Worm (Caenorhabditis elegans) whole organism, midembryonic: ENCODE data around the gene ZC262.7.

Experiments used
- cog-1 ChIP-seq: sonication (generic microtip); optimal IDR thresholded peaks from 2 replicates; lab custom pipeline; 2016; ENCODE audit warnings: missing genetic modification characterization, missing compliant biosample characterization
- flt-1 ChIP-seq: fragments of 200-800 bp; sonication (Bioruptor generic); IDR thresholded peaks from 2 replicates; pipeline ENCODE4 v1.3.6; 2022; ENCODE audit warnings: missing genetic modification characterization, missing compliant biosample characterization
- tab-1 ChIP-seq: fragments of 200-800 bp; sonication (Bioruptor generic); IDR thresholded peaks from 2 replicates; pipeline ENCODE4 v1.3.6; 2022; ENCODE audit warnings: missing genetic modification characterization, missing compliant biosample characterization
- ztf-23 ChIP-seq: fragments of 200-800 bp; sonication (Bioruptor generic); IDR thresholded peaks from 2 replicates; pipeline ENCODE4 v1.3.6; 2022; ENCODE audit warnings: missing genetic modification reagents, missing genetic modification characterization, missing compliant biosample characterization
- ztf-29 ChIP-seq: fragments of 200-800 bp; sonication (Bioruptor generic); IDR thresholded peaks from 2 replicates; pipeline ENCODE4 v1.3.6; 2022; ENCODE audit warnings: missing genetic modification reagents, missing genetic modification characterization, missing compliant biosample characterization

- no peak for TF ChIP-seq cog-1 (tag; lab: Kevin White, UChicago)
- no peak for TF ChIP-seq flt-1 (GFP tag; lab: Robert Waterston, UW)
- TF ChIP-seq ztf-29 (GFP tag; lab: Robert Waterston, UW), result no peak
- no peak for TF ChIP-seq ztf-23 (GFP tag; lab: Robert Waterston, UW)
- no peak for TF ChIP-seq tab-1 (GFP tag; lab: Robert Waterston, UW)
These were observed 30.9 kb upstream of the ZC262.7 start, which contains the start of gene met-2 for ce11 chrIII:8375000-8375399.
